Worm (Caenorhabditis elegans): ENCODE measurements around the gene tra-4.

DNA sequence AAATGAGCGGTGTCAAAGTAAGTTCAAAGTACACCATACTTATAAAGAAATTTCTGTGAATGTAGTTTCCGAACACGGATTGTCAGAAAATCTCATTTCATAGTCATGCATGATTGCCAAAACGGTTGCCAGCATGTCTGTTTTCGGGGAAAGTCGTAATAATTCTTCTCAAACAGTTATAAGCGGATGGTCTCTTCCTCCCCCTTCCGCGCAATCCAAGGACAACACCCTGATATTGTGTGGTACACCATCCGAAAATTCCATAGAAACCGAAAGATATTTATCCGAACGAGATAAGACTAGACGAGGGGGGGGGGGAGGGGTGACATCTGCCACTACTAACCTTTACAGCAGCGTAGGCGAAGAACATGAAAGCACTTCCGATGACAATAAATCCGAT lies 17.2 kb upstream of the tra-4 start:
- TF ChIP-seq snpc-1.1 (tag; optimal IDR thresholded peaks at IDR 0.05; ENCODE audit: insufficient read depth) (no peak), snpc-4 (GFP tag; optimal IDR thresholded peaks at IDR 0.05) (no peak), snpc-4 (tag; optimal IDR thresholded peaks at IDR 0.05) (no peak), lin-40 (tag; optimal IDR thresholded peaks at IDR 0.05) (no peak), B0019.2 (GFP tag; conservative IDR thresholded peaks at IDR 0.05) (no peak), akir-1 (GFP tag; optimal IDR thresholded peaks at IDR 0.05) (no peak), unc-62 (GFP tag; optimal IDR thresholded peaks at IDR 0.05) (no peak), nfya-1 (tag; optimal IDR thresholded peaks at IDR 0.05; ENCODE audit: borderline replicate concordance, insufficient read depth) (no peak)

Data from whole organism, young adult.